Worm (Caenorhabditis elegans) whole organism, early embryonic: ENCODE results near the gene dmsr-10.

Experiments
- B0310.2 ChIP-seq: sonication (generic microtip); optimal IDR thresholded peaks from 2 replicates; lab custom pipeline; 2016; ENCODE audit warnings: mild to moderate bottlenecking, missing genetic modification characterization, missing compliant biosample characterization
- F13C5.2 ChIP-seq: sonication (generic microtip); optimal IDR thresholded peaks from 2 replicates; lab custom pipeline; 2017; ENCODE audit warnings: mild to moderate bottlenecking, missing genetic modification characterization, inconsistent platforms, missing compliant biosample characterization
- aly-1 ChIP-seq: sonication (generic microtip); optimal IDR thresholded peaks from 2 replicates; lab custom pipeline; 2016; ENCODE audit warnings: missing genetic modification characterization, missing compliant biosample characterization
- ama-1 ChIP-seq: fragments of 150-350 bp; optimal IDR thresholded peaks from 2 replicates; lab custom pipeline; 2014
- ceh-13 ChIP-seq: fragments of 200-800 bp; sonication (Bioruptor generic); optimal IDR thresholded peaks from 2 replicates; lab custom pipeline; 2018; ENCODE audit warnings: mild to moderate bottlenecking, missing genetic modification characterization, missing compliant biosample characterization
- ceh-36 ChIP-seq: sonication (generic microtip); optimal IDR thresholded peaks from 2 replicates; lab custom pipeline; 2016; ENCODE audit warnings: missing genetic modification characterization, inconsistent platforms, missing compliant biosample characterization
- ets-7 ChIP-seq: sonication (generic microtip); optimal IDR thresholded peaks from 2 replicates; lab custom pipeline; 2016; ENCODE audit warnings: missing genotype, missing genetic modification characterization, missing compliant biosample characterization
- flt-1 ChIP-seq: fragments of 200-800 bp; sonication (Bioruptor generic); IDR thresholded peaks from 2 replicates; pipeline ENCODE4 v1.3.6; 2022; ENCODE audit warnings: missing genetic modification characterization, missing compliant biosample characterization
- hmbx-1 ChIP-seq: sonication (generic microtip); optimal IDR thresholded peaks from 2 replicates; lab custom pipeline; 2016; ENCODE audit warnings: mild to moderate bottlenecking, missing genetic modification characterization, missing compliant biosample characterization
- hmg-4 ChIP-seq: fragments of 200-800 bp; sonication (Bioruptor generic); optimal IDR thresholded peaks from 2 replicates; lab custom pipeline; 2018; ENCODE audit warnings: mild to moderate bottlenecking, missing genetic modification characterization, missing compliant biosample characterization
- hnd-1 ChIP-seq: sonication (generic microtip); optimal IDR thresholded peaks from 2 replicates; lab custom pipeline; 2016; ENCODE audit warnings: missing genetic modification characterization, missing compliant biosample characterization
- pes-1 ChIP-seq: fragments of 200-800 bp; sonication (Bioruptor generic); IDR thresholded peaks from 2 replicates; pipeline ENCODE4 v1.3.6; 2022; ENCODE audit warnings: missing genetic modification reagents, missing genetic modification characterization, missing compliant biosample characterization
- scrt-1 ChIP-seq: fragments of 200-800 bp; sonication (Bioruptor generic); IDR thresholded peaks from 2 replicates; pipeline ENCODE4 v1.3.6; 2022; ENCODE audit warnings: missing genetic modification characterization, missing compliant biosample characterization
- sea-1 ChIP-seq: fragments of 200-800 bp; sonication (Bioruptor generic); conservative IDR thresholded peaks from 2 replicates; pipeline ENCODE4 v1.3.6; 2022; ENCODE audit warnings: missing genetic modification characterization, missing compliant biosample characterization
- tbx-11 ChIP-seq: fragments of 200-800 bp; sonication (Bioruptor generic); IDR thresholded peaks from 2 replicates; pipeline ENCODE4 v1.3.6; 2022; ENCODE audit warnings: missing genetic modification characterization, missing compliant biosample characterization
- tbx-37 ChIP-seq: fragments of 200-800 bp; sonication (Bioruptor generic); conservative IDR thresholded peaks from 2 replicates; pipeline ENCODE4 v1.3.6; 2022; ENCODE audit warnings: missing genetic modification reagents, missing genetic modification characterization, missing compliant biosample characterization
- tra-4 ChIP-seq: sonication (generic microtip); optimal IDR thresholded peaks from 2 replicates; lab custom pipeline; 2017; ENCODE audit warnings: missing genetic modification characterization, missing compliant biosample characterization

dmsr-10 gene

DNA sequence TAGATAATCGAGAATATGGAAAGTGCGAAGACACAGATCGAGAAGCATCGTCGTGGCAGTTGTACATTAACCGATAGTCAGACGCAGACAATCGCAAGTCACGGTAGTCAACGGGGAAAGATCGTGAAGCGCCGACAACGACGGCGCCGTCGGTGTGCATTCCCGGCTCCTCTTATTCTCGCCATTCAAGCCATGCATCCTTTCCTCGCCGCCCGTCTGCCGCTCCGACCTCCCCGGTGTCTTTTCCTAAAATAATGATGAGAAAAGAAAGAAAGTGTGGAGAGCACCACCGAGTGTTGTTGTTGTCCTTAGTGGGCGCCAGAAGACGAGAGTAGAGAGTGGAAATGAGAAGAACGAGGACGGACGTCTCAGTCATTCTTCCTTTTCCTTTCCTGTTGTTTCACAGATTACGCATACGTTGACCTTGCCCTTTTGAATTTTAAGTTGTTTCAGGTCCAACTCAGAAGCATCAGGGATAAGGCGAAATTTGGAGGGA lies 8.0 kb downstream of the dmsr-10 start, which contains the start of gene ZC404.1:
Gene ZC404.1 (plus strand): TSS at position 446 of the 496 bp plus-strand sequence.
- TF ChIP-seq ceh-36 (tag; lab: Kevin White, UChicago) (no peak), sea-1 (GFP tag; lab: Robert Waterston, UW) (no peak), hmg-4 (no peak), scrt-1 (GFP tag; lab: Robert Waterston, UW) (no peak)

- TF ChIP-seq ceh-13 (GFP tag; lab: Kevin White, UChicago) (no peak), hmg-4 (no peak), ets-7 (no peak), ceh-36 (tag; lab: Kevin White, UChicago) (no peak), tbx-37 (GFP tag; lab: Robert Waterston, UW) (no peak), scrt-1 (GFP tag; lab: Robert Waterston, UW) (no peak), flt-1 (no peak), aly-1 (no peak), pes-1 (GFP tag; lab: Robert Waterston, UW) (no peak), tbx-11 (GFP tag; lab: Robert Waterston, UW) (no peak), hnd-1 (tag; lab: Kevin White, UChicago) (no peak), sea-1 (GFP tag; lab: Robert Waterston, UW) (no peak), ama-1 (lab: Kevin White, UChicago) (no peak), F13C5.2 (no peak), hmbx-1 (tag; lab: Kevin White, UChicago) (no peak), tra-4 (tag; lab: Kevin White, UChicago) (no peak), B0310.2 (tag; lab: Kevin White, UChicago) (no peak)
These were observed 8.8 kb downstream of the dmsr-10 start for ce11 chrV:6792973-6793372.

DNA sequence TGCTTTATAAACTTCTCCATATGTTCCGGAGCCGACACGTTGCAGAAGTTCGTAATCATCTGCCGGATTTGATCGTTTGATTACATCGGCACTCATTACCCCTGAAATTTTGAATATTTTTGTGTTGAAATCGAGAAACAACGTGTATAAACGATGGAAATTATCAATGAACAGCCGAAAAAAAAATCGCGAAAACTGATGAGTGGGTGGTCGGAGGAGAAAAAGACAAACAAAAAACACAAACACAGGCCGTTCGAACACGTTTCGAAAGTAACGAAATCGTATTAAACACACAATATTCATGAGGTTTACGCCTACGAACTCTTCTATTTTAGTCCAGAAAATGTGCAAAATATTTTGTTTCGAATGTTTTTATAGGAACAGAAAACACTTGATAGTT lies 9.2 kb downstream of the dmsr-10 start, which contains the start of gene gck-2:
Gene gck-2 (minus strand): TSS at position 101 of the 400 bp plus-strand sequence.
- TF ChIP-seq scrt-1 (GFP tag; lab: Robert Waterston, UW) (no peak), ceh-36 (tag; lab: Kevin White, UChicago) (no peak), tbx-37 (GFP tag; lab: Robert Waterston, UW) (no peak), tra-4 (tag; lab: Kevin White, UChicago) (no peak), B0310.2 (tag; lab: Kevin White, UChicago) (no peak), hmbx-1 (tag; lab: Kevin White, UChicago) (no peak), F13C5.2 (no peak), sea-1 (GFP tag; lab: Robert Waterston, UW) (no peak), ets-7 (no peak), hmg-4 (no peak), aly-1 (no peak), ceh-13 (GFP tag; lab: Kevin White, UChicago) (no peak), pes-1 (GFP tag; lab: Robert Waterston, UW) (no peak), flt-1 (no peak), hnd-1 (tag; lab: Kevin White, UChicago) (no peak)

DNA sequence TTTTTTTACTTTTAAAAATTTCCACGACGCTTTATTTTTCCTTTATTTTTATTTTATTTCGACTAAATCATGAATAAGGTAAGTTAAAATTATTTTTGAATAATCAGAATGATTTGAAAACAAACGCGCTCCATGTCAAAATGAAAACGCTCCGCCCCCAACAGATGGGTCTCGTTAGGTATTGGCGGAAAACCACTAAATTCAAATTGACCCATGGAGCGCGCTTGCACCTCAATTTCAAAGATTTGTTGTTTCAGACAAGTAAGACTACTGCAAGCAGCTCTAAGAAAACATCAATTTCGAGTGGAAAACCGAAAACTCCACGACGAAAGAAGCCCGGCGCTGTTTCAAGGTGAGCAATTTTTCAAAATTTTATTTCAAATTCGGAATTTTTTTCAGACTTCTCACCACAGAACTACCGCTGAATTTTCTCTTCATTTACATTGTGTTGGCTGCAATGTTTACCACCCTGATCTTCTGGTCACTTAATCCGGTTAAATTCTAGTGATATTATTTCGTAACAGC lies 13.8 kb downstream of the dmsr-10 start, which contains the start of gene ZC404.2:
Gene ZC404.2 (plus strand): TSS at position 47 of the 525 bp plus-strand sequence.
- TF ChIP-seq B0310.2 (tag; lab: Kevin White, UChicago) (no peak), ama-1 (lab: Kevin White, UChicago) (peak; percentile 69), ceh-36 (tag; lab: Kevin White, UChicago) (no peak), ceh-13 (GFP tag; lab: Kevin White, UChicago) (no peak), scrt-1 (GFP tag; lab: Robert Waterston, UW) (0 out of 2 replicates have a peak, but pooled peaks have one; percentile 13), tbx-37 (GFP tag; lab: Robert Waterston, UW) (no peak), aly-1 (no peak), ets-7 (no peak), hnd-1 (tag; lab: Kevin White, UChicago) (no peak), hmg-4 (no peak)

DNA sequence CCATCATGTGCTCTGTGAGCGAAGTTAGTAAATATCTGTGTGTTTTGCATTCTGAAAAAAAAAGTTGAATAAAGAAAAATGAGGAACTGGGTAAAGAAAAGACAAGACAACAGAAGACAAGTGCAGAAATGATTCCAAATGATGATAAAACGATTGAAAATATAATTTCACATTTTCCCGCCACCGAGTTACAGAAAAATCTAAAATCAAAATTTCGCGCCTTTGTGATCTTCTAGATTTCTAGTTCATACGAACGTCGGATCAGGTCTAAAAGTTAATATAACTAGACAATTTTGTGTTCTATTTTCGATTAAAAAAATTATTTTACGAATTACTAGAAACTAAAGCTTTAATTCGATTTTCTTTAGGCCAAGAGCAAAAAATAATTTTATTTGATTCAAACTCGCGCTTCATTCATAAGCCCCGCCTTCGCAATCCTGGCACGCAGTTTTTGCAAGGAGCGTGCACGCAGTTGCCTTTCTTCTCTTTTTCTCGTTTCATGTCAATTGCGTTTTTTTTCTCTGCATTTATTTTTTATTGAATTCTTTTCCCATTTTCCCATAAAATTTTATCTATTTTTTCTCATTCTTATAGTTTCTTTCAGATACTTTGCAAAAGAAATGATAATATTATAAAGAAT lies 16.8 kb downstream of the dmsr-10 start, which contains the start of the genes spn-4 and spe-39:
Gene spn-4 (minus strand): TSS at position 51 of the 640 bp plus-strand sequence.
Gene spe-39 (plus strand): TSS at position 599 of the 640 bp plus-strand sequence.
- TF ChIP-seq sea-1 (GFP tag; lab: Robert Waterston, UW) (0 out of 2 replicates have a peak, but pooled peaks have one; percentile 56), tra-4 (tag; lab: Kevin White, UChicago) (no peak), ets-7 (peak; percentile 26), aly-1 (no peak), ceh-36 (tag; lab: Kevin White, UChicago) (no peak), F13C5.2 (peak; percentile 71), hmg-4 (no peak), scrt-1 (GFP tag; lab: Robert Waterston, UW) (no peak), flt-1 (no peak), tbx-11 (GFP tag; lab: Robert Waterston, UW) (no peak), ama-1 (lab: Kevin White, UChicago) (no peak), hmbx-1 (tag; lab: Kevin White, UChicago) (no peak), ceh-13 (GFP tag; lab: Kevin White, UChicago) (peak; percentile 3), hnd-1 (tag; lab: Kevin White, UChicago) (no peak), tbx-37 (GFP tag; lab: Robert Waterston, UW) (no peak)

ce11 chrV:6783044-6783625 lies 18.6 kb downstream of the dmsr-10 start:
- no peak for TF ChIP-seq tra-4 (tag; lab: Kevin White, UChicago)
- no peak for TF ChIP-seq ceh-36 (tag; lab: Kevin White, UChicago)
- TF ChIP-seq hmbx-1 (tag; lab: Kevin White, UChicago) = no peak
- no peak for TF ChIP-seq tbx-11 (GFP tag; lab: Robert Waterston, UW)
- TF ChIP-seq B0310.2 (tag; lab: Kevin White, UChicago) = no peak
- TF ChIP-seq ama-1 (lab: Kevin White, UChicago) = no peak
- TF ChIP-seq aly-1 = no peak
- TF ChIP-seq scrt-1 (GFP tag; lab: Robert Waterston, UW) = no peak
- TF ChIP-seq hmg-4 = no peak
- no peak for TF ChIP-seq flt-1
- no peak for TF ChIP-seq ets-7
- no peak for TF ChIP-seq hnd-1 (tag; lab: Kevin White, UChicago)
- TF ChIP-seq sea-1 (GFP tag; lab: Robert Waterston, UW) = no peak
- TF ChIP-seq F13C5.2 = no peak
